Worm (Caenorhabditis elegans): ENCODE data around the gene T05C7.8.

T05C7.8 gene

DNA sequence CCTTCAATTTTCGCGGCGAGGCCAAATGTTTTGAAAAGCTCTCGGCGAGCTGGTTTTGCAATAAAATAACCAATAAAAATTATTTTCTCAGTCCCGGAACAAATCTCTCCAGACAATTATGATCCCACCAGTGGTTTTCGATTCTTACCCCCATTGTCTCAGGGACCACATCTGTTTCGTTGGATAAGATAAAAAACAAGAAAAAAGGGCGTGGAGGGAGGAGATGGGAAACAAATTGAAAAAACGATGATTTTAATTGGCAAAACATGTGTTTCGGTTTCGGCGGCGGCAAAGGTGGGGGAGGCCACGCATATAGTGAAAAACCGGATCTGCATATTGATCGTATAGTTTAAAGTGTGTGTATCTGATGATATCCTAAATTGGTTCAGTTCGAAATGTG is 4.8 kb downstream of the T05C7.8 start:
- TF ChIP-seq nhr-76 (tag; optimal IDR thresholded peaks at IDR 0.05) (no peak), unc-120 (tag; optimal IDR thresholded peaks at IDR 0.05; ENCODE audit: poor library complexity, severe bottlenecking) (no peak), zip-8 (tag; optimal IDR thresholded peaks at IDR 0.05) (no peak), ces-1 (GFP tag; optimal IDR thresholded peaks at IDR 0.05) (no peak), ceh-43 (GFP tag; optimal IDR thresholded peaks at IDR 0.05) (no peak), hlh-1 (tag; optimal IDR thresholded peaks at IDR 0.05) (no peak), ceh-39 (tag; optimal IDR thresholded peaks at IDR 0.05) (no peak), flh-1 (GFP tag; optimal IDR thresholded peaks at IDR 0.05) (no peak)

DNA sequence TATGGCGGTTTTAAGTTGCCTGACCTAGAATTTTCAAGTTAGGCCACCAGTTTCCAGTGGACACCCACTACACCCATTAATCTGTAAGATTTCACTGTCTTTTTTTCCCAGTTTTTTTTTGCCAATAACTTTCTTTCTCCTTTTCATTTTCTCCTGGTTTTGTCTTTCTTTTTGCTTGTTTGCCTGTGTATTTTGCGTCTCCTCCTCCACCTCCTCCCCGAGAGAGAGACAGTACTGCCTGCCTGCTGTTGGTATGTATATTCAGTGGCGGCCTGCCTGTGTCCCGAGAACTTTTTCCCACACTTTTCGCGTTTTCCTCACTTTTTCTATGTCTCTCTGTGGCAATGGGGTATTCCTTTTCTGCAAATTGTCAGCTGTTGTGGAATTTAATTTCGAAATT is 5.3 kb downstream of the T05C7.8 start:
- TF ChIP-seq pha-4 (tag; optimal IDR thresholded peaks at IDR 0.05) (no peak), tbx-8 (GFP tag; optimal IDR thresholded peaks at IDR 0.05) (no peak), mls-2 (tag; optimal IDR thresholded peaks at IDR 0.05) (no peak), nhr-12 (tag; optimal IDR thresholded peaks at IDR 0.05) (no peak), unc-120 (tag; optimal IDR thresholded peaks at IDR 0.05; ENCODE audit: poor library complexity, severe bottlenecking) (no peak), nhr-28 (tag; optimal IDR thresholded peaks at IDR 0.05) (no peak), lsy-2 (tag; optimal IDR thresholded peaks at IDR 0.05) (no peak), lin-13 (tag; optimal IDR thresholded peaks at IDR 0.05) (no peak), nhr-2 (tag; optimal IDR thresholded peaks at IDR 0.05) (no peak), snpc-4 (tag; optimal IDR thresholded peaks at IDR 0.05) (no peak), zip-8 (tag; optimal IDR thresholded peaks at IDR 0.05) (no peak), nhr-76 (tag; optimal IDR thresholded peaks at IDR 0.05) (no peak), ceh-43 (GFP tag; optimal IDR thresholded peaks at IDR 0.05) (no peak), unc-39 (tag; optimal IDR thresholded peaks at IDR 0.05) (no peak), bed-3 (GFP tag; optimal IDR thresholded peaks at IDR 0.05) (no peak), drap-1 (GFP tag; optimal IDR thresholded peaks at IDR 0.05) (no peak), ceh-39 (tag; optimal IDR thresholded peaks at IDR 0.05) (no peak), cnd-1 (tag; optimal IDR thresholded peaks at IDR 0.05) (no peak), sem-2 (GFP tag; optimal IDR thresholded peaks at IDR 0.05) (no peak)

DNA sequence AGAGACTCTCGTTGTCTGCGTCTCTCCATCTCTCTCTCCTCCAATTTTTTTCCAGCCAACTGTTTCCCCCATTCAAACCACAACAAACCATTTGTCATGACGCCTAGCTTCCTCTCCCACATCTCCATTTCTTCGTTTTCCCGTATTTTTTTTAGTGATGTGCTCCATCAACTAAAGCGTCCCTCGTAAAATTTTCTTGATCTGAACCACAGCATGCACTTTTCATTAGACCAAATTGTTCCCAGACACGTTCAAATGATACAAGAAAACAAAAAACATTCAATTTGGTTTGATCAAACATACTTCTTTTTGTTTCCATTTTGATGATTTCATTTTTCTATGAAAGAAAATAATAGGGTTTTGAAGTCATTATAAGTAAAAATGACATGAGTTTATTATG is 6.1 kb downstream of the T05C7.8 start:
- TF ChIP-seq drap-1 (GFP tag; optimal IDR thresholded peaks at IDR 0.05): no peak
- no peak for TF ChIP-seq cnd-1 (tag; optimal IDR thresholded peaks at IDR 0.05)
- TF ChIP-seq pha-4 (tag; optimal IDR thresholded peaks at IDR 0.05): no peak
- TF ChIP-seq ceh-83 (GFP tag; optimal IDR thresholded peaks at IDR 0.05): no peak
- no peak for TF ChIP-seq unc-39 (tag; optimal IDR thresholded peaks at IDR 0.05)
- TF ChIP-seq lin-32 (GFP tag; optimal IDR thresholded peaks at IDR 0.05): no peak
- TF ChIP-seq M03D4.4 (tag; optimal IDR thresholded peaks at IDR 0.05): no peak
- TF ChIP-seq blmp-1 (tag; optimal IDR thresholded peaks at IDR 0.05): no peak
- TF ChIP-seq sem-2 (GFP tag; optimal IDR thresholded peaks at IDR 0.05): no peak

DNA sequence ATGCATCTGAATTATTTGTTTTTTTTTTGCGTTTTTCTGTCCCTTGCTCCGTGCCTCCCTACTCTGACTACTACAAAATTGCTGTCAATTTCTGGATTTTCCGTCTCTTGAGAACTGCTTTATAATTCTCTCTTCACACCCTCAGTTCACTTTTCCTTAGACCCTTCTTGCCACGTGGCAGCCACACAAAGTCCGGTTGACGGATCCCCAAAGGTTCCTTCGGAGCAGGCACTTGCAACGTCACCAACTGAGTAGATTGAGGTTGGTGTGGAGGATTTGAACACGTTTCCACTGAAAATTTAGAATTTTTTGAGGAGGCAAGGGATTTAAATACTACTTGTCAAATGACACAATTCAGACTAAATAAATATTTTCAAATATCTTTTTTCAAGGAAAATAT is 10.6 kb downstream of the T05C7.8 start:
- no peak for TF ChIP-seq zip-8 (tag; optimal IDR thresholded peaks at IDR 0.05)
- TF ChIP-seq snpc-4 (tag; optimal IDR thresholded peaks at IDR 0.05): no peak
- no peak for TF ChIP-seq drap-1 (GFP tag; optimal IDR thresholded peaks at IDR 0.05)
- no peak for TF ChIP-seq bed-3 (GFP tag; optimal IDR thresholded peaks at IDR 0.05)
- TF ChIP-seq cnd-1 (tag; optimal IDR thresholded peaks at IDR 0.05): no peak
- TF ChIP-seq unc-39 (tag; optimal IDR thresholded peaks at IDR 0.05): no peak
- TF ChIP-seq mls-2 (tag; optimal IDR thresholded peaks at IDR 0.05): no peak
- TF ChIP-seq ces-1 (GFP tag; optimal IDR thresholded peaks at IDR 0.05): no peak
- TF ChIP-seq pha-4 (tag; optimal IDR thresholded peaks at IDR 0.05): no peak
- no peak for TF ChIP-seq nhr-28 (tag; optimal IDR thresholded peaks at IDR 0.05)
- no peak for TF ChIP-seq M03D4.4 (tag; optimal IDR thresholded peaks at IDR 0.05)
- TF ChIP-seq ceh-43 (GFP tag; optimal IDR thresholded peaks at IDR 0.05): no peak
- no peak for TF ChIP-seq blmp-1 (tag; optimal IDR thresholded peaks at IDR 0.05)
- no peak for TF ChIP-seq mep-1 (tag; optimal IDR thresholded peaks at IDR 0.05)
- TF ChIP-seq elt-1 (tag; optimal IDR thresholded peaks at IDR 0.05; ENCODE audit: borderline replicate concordance, insufficient read depth): no peak
- no peak for TF ChIP-seq nhr-76 (tag; optimal IDR thresholded peaks at IDR 0.05)

DNA sequence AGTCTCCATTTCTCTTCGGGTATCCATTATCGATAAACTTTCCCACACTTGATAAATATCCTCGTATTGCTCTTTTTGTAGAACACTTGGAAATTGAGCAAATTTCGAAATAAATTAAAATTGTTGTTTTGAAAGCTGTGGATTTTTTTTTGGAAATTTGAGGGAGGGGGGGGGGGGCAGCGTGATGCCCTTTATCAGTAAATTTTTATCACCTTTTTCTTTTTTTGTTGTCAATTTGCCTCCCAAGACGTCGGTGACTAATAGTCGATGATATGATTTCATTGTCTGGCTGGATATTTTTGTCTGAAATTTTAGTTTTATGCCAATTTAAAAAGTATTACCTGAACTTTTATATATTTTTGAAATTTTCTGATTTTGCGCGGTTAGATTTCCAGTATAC is 13.8 kb downstream of the T05C7.8 start, which contains the start of gene scl-23:
scl-23 (minus strand) TSS at position 101 of the 400 bp plus-strand sequence.
- no peak for TF ChIP-seq unc-62 (GFP tag; optimal IDR thresholded peaks at IDR 0.05)
- no peak for TF ChIP-seq ceh-83 (GFP tag; optimal IDR thresholded peaks at IDR 0.05)
- no peak for TF ChIP-seq drap-1 (GFP tag; optimal IDR thresholded peaks at IDR 0.05)
- no peak for TF ChIP-seq ces-1 (GFP tag; optimal IDR thresholded peaks at IDR 0.05)
- no peak for TF ChIP-seq elt-3 (tag; optimal IDR thresholded peaks at IDR 0.05)
- no peak for TF ChIP-seq zip-8 (tag; optimal IDR thresholded peaks at IDR 0.05)
- TF ChIP-seq pha-4 (tag; optimal IDR thresholded peaks at IDR 0.05): no peak
- no peak for TF ChIP-seq lin-13 (tag; optimal IDR thresholded peaks at IDR 0.05)
- TF ChIP-seq mls-2 (tag; optimal IDR thresholded peaks at IDR 0.05): no peak
- no peak for TF ChIP-seq elt-1 (tag; optimal IDR thresholded peaks at IDR 0.05; ENCODE audit: borderline replicate concordance, insufficient read depth)
- no peak for TF ChIP-seq ceh-43 (GFP tag; optimal IDR thresholded peaks at IDR 0.05)
- no peak for TF ChIP-seq bed-3 (GFP tag; optimal IDR thresholded peaks at IDR 0.05)
- no peak for TF ChIP-seq sptf-1 (tag; optimal IDR thresholded peaks at IDR 0.05)
- TF ChIP-seq sem-2 (GFP tag; optimal IDR thresholded peaks at IDR 0.05): no peak
- TF ChIP-seq ztf-11 (tag; optimal IDR thresholded peaks at IDR 0.05): no peak
- TF ChIP-seq unc-39 (tag; optimal IDR thresholded peaks at IDR 0.05): no peak
- TF ChIP-seq nhr-237 (tag; optimal IDR thresholded peaks at IDR 0.05): no peak
- no peak for TF ChIP-seq mep-1 (tag; optimal IDR thresholded peaks at IDR 0.05)
